Fruit fly (Drosophila melanogaster): Measurements from ENCODE around the gene CG15386.

Gene CG15386

DNA sequence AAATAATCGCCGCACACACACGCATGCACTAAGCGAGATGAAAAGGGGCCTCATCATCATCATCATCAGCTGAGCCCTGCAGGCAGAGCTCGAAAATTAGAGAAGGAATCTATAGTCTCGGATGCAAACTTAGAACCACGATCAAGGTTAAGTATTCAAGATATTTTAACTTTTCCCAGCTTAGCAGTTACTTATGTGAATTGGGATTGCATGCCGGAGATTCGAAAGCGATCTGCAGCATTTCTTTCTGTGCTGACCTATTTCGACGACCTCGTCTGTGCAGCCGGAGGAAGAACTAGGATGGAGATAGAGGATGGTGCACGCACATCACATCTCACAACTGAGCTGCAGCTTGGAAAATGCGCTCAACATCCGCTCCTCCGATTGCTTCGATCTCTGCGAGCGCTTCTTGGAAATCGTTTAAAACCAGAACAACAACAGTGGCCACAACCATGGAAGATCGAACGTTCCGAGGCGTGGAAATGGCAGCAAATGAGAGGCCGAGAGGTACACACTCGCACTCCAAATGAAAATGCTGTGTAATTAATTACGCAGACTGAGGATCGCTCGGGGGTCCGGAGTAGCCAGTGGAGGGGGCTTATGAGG is 34.2 kb downstream of the CG15386 start (continued):
- TF ChIP-seq run (tag; optimal IDR thresholded peaks at IDR 0.05) = no peak
- TF ChIP-seq Pdp1 (GFP tag; optimal IDR thresholded peaks at IDR 0.05) = peak; percentile 45 to 49
- peak; percentile 88 for TF ChIP-seq CG18262 (tag; optimal IDR thresholded peaks at IDR 0.05)
- TF ChIP-seq Asciz (GFP tag; optimal IDR thresholded peaks at IDR 0.05) = no peak
- peak; percentile 79 for TF ChIP-seq zen (tag; optimal IDR thresholded peaks at IDR 0.05)
- TF ChIP-seq crc (GFP tag; optimal IDR thresholded peaks at IDR 0.05) = no peak
- TF ChIP-seq CG1647 (GFP tag; optimal IDR thresholded peaks at IDR 0.05) = peak; percentile 27
- no peak for TF ChIP-seq CG9817 (tag; optimal IDR thresholded peaks at IDR 0.05)
- no peak for TF ChIP-seq CG9437 (GFP tag; optimal IDR thresholded peaks at IDR 0.05)
- TF ChIP-seq emc (GFP tag; optimal IDR thresholded peaks at IDR 0.05) = no peak
- TF ChIP-seq Hmr (GFP tag; optimal IDR thresholded peaks at IDR 0.05) = no peak
- no peak for TF ChIP-seq CG7987 (GFP tag; optimal IDR thresholded peaks at IDR 0.05)
- TF ChIP-seq nerfin-2 (GFP tag; IDR thresholded peaks at IDR 0.05; ENCODE audit: partially characterized antibody) = no peak
- TF ChIP-seq trem (tag; optimal IDR thresholded peaks at IDR 0.05) = peak; percentile 81
- TF ChIP-seq pum (GFP tag; optimal IDR thresholded peaks at IDR 0.05) = peak; percentile 63
- TF ChIP-seq Dek (tag; optimal IDR thresholded peaks at IDR 0.05) = no peak
- no peak for TF ChIP-seq caup (GFP tag; optimal IDR thresholded peaks at IDR 0.05; ENCODE audit: severe bottlenecking)
- TF ChIP-seq Bdp1 (GFP tag; optimal IDR thresholded peaks at IDR 0.05) = peak; percentile 40
- TF ChIP-seq pb (GFP tag; optimal IDR thresholded peaks at IDR 0.05) = peak; percentile 34
- peak; percentile 92 for TF ChIP-seq CG1603 (tag; optimal IDR thresholded peaks at IDR 0.05)
- peak; percentile 32 for TF ChIP-seq p53 (GFP tag; optimal IDR thresholded peaks at IDR 0.05)
- TF ChIP-seq Gug (GFP tag; IDR thresholded peaks at IDR 0.05) = peak; percentile 63; the same call in 2 of the 4 replicates
- TF ChIP-seq ewg (GFP tag; optimal IDR thresholded peaks at IDR 0.05) = no peak
- no peak for TF ChIP-seq CG43689 (GFP tag; IDR thresholded peaks at IDR 0.05)
- TF ChIP-seq Spps (tag; optimal IDR thresholded peaks at IDR 0.05) = peak; percentile 77
- TF ChIP-seq H2.0 (GFP tag; IDR thresholded peaks at IDR 0.05) = peak; percentile 58; the same call in 1 of the 2 replicates
- peak; percentile 49 for TF ChIP-seq CG4360 (GFP tag; IDR thresholded peaks at IDR 0.05)
- no peak for TF ChIP-seq CG3281 (GFP tag; optimal IDR thresholded peaks at IDR 0.05)
- TF ChIP-seq Fer3 (tag; optimal IDR thresholded peaks at IDR 0.05) = no peak
- no peak for TF ChIP-seq CG6175 (GFP tag; IDR thresholded peaks at IDR 0.05)
- TF ChIP-seq CG14441 (GFP tag; IDR thresholded peaks at IDR 0.05) = no peak
- TF ChIP-seq CG10565 (GFP tag; optimal IDR thresholded peaks at IDR 0.05) = peak; percentile 8
- no peak for TF ChIP-seq ind (GFP tag; optimal IDR thresholded peaks at IDR 0.05)
- peak; percentile 85 for TF ChIP-seq CG17829 (tag; optimal IDR thresholded peaks at IDR 0.05)
- TF ChIP-seq Fer1 (GFP tag; optimal IDR thresholded peaks at IDR 0.05) = no peak
- peak; percentile 39 for TF ChIP-seq CG3065 (GFP tag; optimal IDR thresholded peaks at IDR 0.05)
- TF ChIP-seq lbe (GFP tag; optimal IDR thresholded peaks at IDR 0.05) = no peak
- no peak for TF ChIP-seq CTCF (GFP tag; optimal IDR thresholded peaks at IDR 0.05)
- TF ChIP-seq Hr39 (optimal IDR thresholded peaks at IDR 0.05) = no peak
- TF ChIP-seq CG34422 (GFP tag; IDR thresholded peaks at IDR 0.05) = no peak; the same call in 2 of the 3 replicates
- no peak for TF ChIP-seq CG31388 (GFP tag; optimal IDR thresholded peaks at IDR 0.05)
- no peak for TF ChIP-seq jigr1 (GFP tag; IDR thresholded peaks at IDR 0.05)
- peak; percentile 34 for TF ChIP-seq bcd (GFP tag; optimal IDR thresholded peaks at IDR 0.05)
- TF ChIP-seq tx (GFP tag; optimal IDR thresholded peaks at IDR 0.05) = peak; percentile 37
- TF ChIP-seq CG12236 (GFP tag; optimal IDR thresholded peaks at IDR 0.05) = peak; percentile 63
- TF ChIP-seq CG14860 (GFP tag; IDR thresholded peaks at IDR 0.05; ENCODE audit: partially characterized antibody) = no peak
- TF ChIP-seq CG13894 (tag; optimal IDR thresholded peaks at IDR 0.05) = no peak
- no peak for TF ChIP-seq Poxn (GFP tag; IDR thresholded peaks at IDR 0.05)
- TF ChIP-seq Dip3 (GFP tag; optimal IDR thresholded peaks at IDR 0.05) = no peak
- peak; percentile 50 for TF ChIP-seq MTF-1 (GFP tag; optimal IDR thresholded peaks at IDR 0.05; ENCODE audit: borderline replicate concordance)
- peak; percentile 67 for TF ChIP-seq nmo (GFP tag; optimal IDR thresholded peaks at IDR 0.05)

Data from whole organism, embryonic.